Worm (Caenorhabditis elegans) whole organism, early embryonic: ENCODE measurements around the gene F38B7.2.

Source experiments
- B0310.2 ChIP-seq: sonication (generic microtip); optimal IDR thresholded peaks from 2 replicates; lab custom pipeline; 2016; ENCODE audit warnings: mild to moderate bottlenecking, missing genetic modification characterization, missing compliant biosample characterization
- ama-1 ChIP-seq: fragments of 150-350 bp; optimal IDR thresholded peaks from 2 replicates; lab custom pipeline; 2014
- ceh-36 ChIP-seq: sonication (generic microtip); optimal IDR thresholded peaks from 2 replicates; lab custom pipeline; 2016; ENCODE audit warnings: missing genetic modification characterization, inconsistent platforms, missing compliant biosample characterization
- ets-7 ChIP-seq: sonication (generic microtip); optimal IDR thresholded peaks from 2 replicates; lab custom pipeline; 2016; ENCODE audit warnings: missing genotype, missing genetic modification characterization, missing compliant biosample characterization
- flt-1 ChIP-seq: fragments of 200-800 bp; sonication (Bioruptor generic); IDR thresholded peaks from 2 replicates; pipeline ENCODE4 v1.3.6; 2022; ENCODE audit warnings: missing genetic modification characterization, missing compliant biosample characterization
- pes-1 ChIP-seq: fragments of 200-800 bp; sonication (Bioruptor generic); IDR thresholded peaks from 2 replicates; pipeline ENCODE4 v1.3.6; 2022; ENCODE audit warnings: missing genetic modification reagents, missing genetic modification characterization, missing compliant biosample characterization
- tra-4 ChIP-seq: sonication (generic microtip); optimal IDR thresholded peaks from 2 replicates; lab custom pipeline; 2017; ENCODE audit warnings: missing genetic modification characterization, missing compliant biosample characterization

ce11 chrV:11580826-11581225 lies 37.1 kb downstream of the F38B7.2 start, which contains the start of gene srx-90:
- TF ChIP-seq ama-1 (lab: Kevin White, UChicago) (no peak), B0310.2 (no peak), flt-1 (GFP tag; lab: Robert Waterston, UW) (no peak), tra-4 (tag; lab: Kevin White, UChicago) (no peak), ceh-36 (no peak), ets-7 (tag; lab: Kevin White, UChicago) (no peak), pes-1 (GFP tag; lab: Robert Waterston, UW) (no peak)
